ENCODE assay signal across 1 fruit fly cellular context in genomic region chrX:13639998-13640691, dm6.
A peak's percentile ranks its signal among the peaks of the same experiment; 100 is the strongest.
TF ChIP-seq lines count a peak whose summit lies in the region.

No protein-coding gene starts in this region.

TF ChIP-seq in whole organism, embryonic, 481 proteins besides CTCF, POLR2A, EP300 and RAD21 (continued from another document and continues in another):
- TF ChIP-seq otp (GFP tag; IDR thresholded peaks at IDR 0.05; lab: Robert Waterston, UW) (peak; percentile 99), CG10654 (GFP tag; optimal IDR thresholded peaks at IDR 0.05; lab: Kevin White, UChicago) (peak; percentile 99), CG7928 (GFP tag; optimal IDR thresholded peaks at IDR 0.05; lab: Kevin White, UChicago) (peak; percentile 82), CG12071 (GFP tag; optimal IDR thresholded peaks at IDR 0.05; lab: Kevin White, UChicago) (peak; percentile 99), CG10147 (GFP tag; optimal IDR thresholded peaks at IDR 0.05; lab: Kevin White, UChicago) (peak; percentile 96), CG11723 (GFP tag; optimal IDR thresholded peaks at IDR 0.05; lab: Kevin White, UChicago) (peak; percentile 97), kay (GFP tag; optimal IDR thresholded peaks at IDR 0.05; lab: Kevin White, UChicago) (peak; percentile 97), Hmr (GFP tag; optimal IDR thresholded peaks at IDR 0.05; lab: Kevin White, UChicago) (peak; percentile 99), ci (GFP tag; IDR thresholded peaks at IDR 0.05; lab: Robert Waterston, UW) (peak; percentile 99), crp (GFP tag; optimal IDR thresholded peaks at IDR 0.05; lab: Kevin White, UChicago) (peak in 1 of 2 experiments; percentile 72), CG14014 (GFP tag; IDR thresholded peaks at IDR 0.05; lab: Robert Waterston, UW) (peak; percentile 99), CG6791 (GFP tag; IDR thresholded peaks at IDR 0.05; lab: Robert Waterston, UW; ENCODE audit: partially characterized antibody) (peak; percentile 75), CG7556 (GFP tag; optimal IDR thresholded peaks at IDR 0.05; lab: Kevin White, UChicago) (peak; percentile 98), CG1529 (GFP tag; optimal IDR thresholded peaks at IDR 0.05; lab: Kevin White, UChicago) (peak; percentile 98), Ets65A (GFP tag; lab: Kevin White, UChicago) (peak; percentile 100), vnd (GFP tag; IDR thresholded peaks at IDR 0.05; lab: Robert Waterston, UW; ENCODE audit: partially characterized antibody) (peak; percentile 44; the same call in 1 of the 3 replicates), ind (GFP tag; optimal IDR thresholded peaks at IDR 0.05; lab: Kevin White, UChicago) (peak; percentile 99), gt (GFP tag; IDR thresholded peaks at IDR 0.05; lab: Robert Waterston, UW) (peak; percentile 96), CG1602 (GFP tag; optimal IDR thresholded peaks at IDR 0.05; lab: Kevin White, UChicago) (peak; percentile 98), mld (GFP tag; IDR thresholded peaks at IDR 0.05; lab: Robert Waterston, UW; ENCODE audit: partially characterized antibody) (peak; percentile 73; the same call in 2 of the 3 replicates), NfI (GFP tag; optimal IDR thresholded peaks at IDR 0.05; lab: Kevin White, UChicago) (peak; percentile 99), CG9817 (tag; optimal IDR thresholded peaks at IDR 0.05; lab: Kevin White, UChicago) (peak; percentile 98), tap (tag; optimal IDR thresholded peaks at IDR 0.05; lab: Kevin White, UChicago) (peak; percentile 99), CG17829 (tag; optimal IDR thresholded peaks at IDR 0.05; lab: Kevin White, UChicago) (peak; percentile 99), CG11504 (tag; optimal IDR thresholded peaks at IDR 0.05; lab: Kevin White, UChicago) (peak; percentile 98), Kr (GFP tag; optimal IDR thresholded peaks at IDR 0.05; lab: Kevin White, UChicago) (peak; percentile 49), Hr39 (optimal IDR thresholded peaks at IDR 0.05; lab: Kevin White, UChicago) (no peak), CG12744 (GFP tag; optimal IDR thresholded peaks at IDR 0.05; lab: Kevin White, UChicago) (peak; percentile 98), CG13123 (GFP tag; optimal IDR thresholded peaks at IDR 0.05; lab: Kevin White, UChicago) (peak; percentile 97), CG4707 (GFP tag; optimal IDR thresholded peaks at IDR 0.05; lab: Kevin White, UChicago) (peak; percentile 98), wor (GFP tag; IDR thresholded peaks at IDR 0.05; lab: Robert Waterston, UW) (peak; percentile 98), oc (tag; optimal IDR thresholded peaks at IDR 0.05; lab: Kevin White, UChicago) (peak; percentile 99), crc (GFP tag; optimal IDR thresholded peaks at IDR 0.05; lab: Kevin White, UChicago) (peak; percentile 98), CG9215 (GFP tag; IDR thresholded peaks at IDR 0.05; lab: Robert Waterston, UW) (peak; percentile 97), gfzf (GFP tag; optimal IDR thresholded peaks at IDR 0.05; lab: Kevin White, UChicago) (peak; percentile 26), Dip2 (GFP tag; IDR thresholded peaks at IDR 0.05; lab: Robert Waterston, UW) (peak; percentile 74; the same call in 1 of the 2 replicates), CG18476 (GFP tag; optimal IDR thresholded peaks at IDR 0.05; lab: Kevin White, UChicago) (peak; percentile 98), lbe (GFP tag; optimal IDR thresholded peaks at IDR 0.05; lab: Kevin White, UChicago) (peak; percentile 84), CG12236 (GFP tag; optimal IDR thresholded peaks at IDR 0.05; lab: Kevin White, UChicago) (peak; percentile 99), CG34376 (GFP tag; optimal IDR thresholded peaks at IDR 0.05; lab: Kevin White, UChicago) (peak; percentile 98), Usf (GFP tag; optimal IDR thresholded peaks at IDR 0.05; lab: Kevin White, UChicago) (peak; percentile 95), PHDP (tag; optimal IDR thresholded peaks at IDR 0.05; lab: Kevin White, UChicago) (peak; percentile 99), inv (GFP tag; IDR thresholded peaks at IDR 0.05; lab: Robert Waterston, UW; ENCODE audit: partially characterized antibody) (peak; percentile 58), lov (optimal IDR thresholded peaks at IDR 0.05; lab: Kevin White, UChicago) (no peak), lov (GFP tag; IDR thresholded peaks at IDR 0.05; lab: Robert Waterston, UW) (peak; percentile 99), dimm (GFP tag; IDR thresholded peaks at IDR 0.05; lab: Robert Waterston, UW) (peak; percentile 97), B-H2 (GFP tag; optimal IDR thresholded peaks at IDR 0.05; lab: Kevin White, UChicago) (peak; percentile 93), nerfin-1 (tag; optimal IDR thresholded peaks at IDR 0.05; lab: Kevin White, UChicago) (peak; percentile 96), CG17912 (GFP tag; optimal IDR thresholded peaks at IDR 0.05; lab: Kevin White, UChicago) (peak; percentile 92), tna (GFP tag; IDR thresholded peaks at IDR 0.05; lab: Robert Waterston, UW; ENCODE audit: partially characterized antibody) (peak; percentile 81), MTF-1 (GFP tag; optimal IDR thresholded peaks at IDR 0.05; lab: Kevin White, UChicago; ENCODE audit: borderline replicate concordance) (peak; percentile 97), en (GFP tag; optimal IDR thresholded peaks at IDR 0.05; lab: Kevin White, UChicago) (peak; percentile 98), sr (GFP tag; IDR thresholded peaks at IDR 0.05; lab: Robert Waterston, UW) (peak; percentile 95), dysf (GFP tag; IDR thresholded peaks at IDR 0.05; lab: Robert Waterston, UW) (peak; percentile 99), dmrt11E (tag; optimal IDR thresholded peaks at IDR 0.05; lab: Kevin White, UChicago) (peak; percentile 93), zf30C (GFP tag; optimal IDR thresholded peaks at IDR 0.05; lab: Kevin White, UChicago) (no peak), CG11560 (tag; IDR thresholded peaks at IDR 0.05; lab: Robert Waterston, UW) (peak; percentile 93), C15 (GFP tag; IDR thresholded peaks at IDR 0.05; lab: Robert Waterston, UW) (peak; percentile 98), CG5245 (GFP tag; optimal IDR thresholded peaks at IDR 0.05; lab: Kevin White, UChicago) (peak; percentile 98), CG4820 (GFP tag; optimal IDR thresholded peaks at IDR 0.05; lab: Kevin White, UChicago) (peak; percentile 98), CG2678 (tag; optimal IDR thresholded peaks at IDR 0.05; lab: Kevin White, UChicago) (peak; percentile 99), CG4854 (GFP tag; optimal IDR thresholded peaks at IDR 0.05; lab: Kevin White, UChicago) (peak; percentile 97), unc-4 (GFP tag; IDR thresholded peaks at IDR 0.05; lab: Robert Waterston, UW; ENCODE audit: partially characterized antibody) (0 out of 2 replicates have a peak, but pooled peaks have one; percentile 35), CHES-1-like (GFP tag; optimal IDR thresholded peaks at IDR 0.05; lab: Kevin White, UChicago) (peak; percentile 99), CG6765 (GFP tag; optimal IDR thresholded peaks at IDR 0.05; lab: Kevin White, UChicago) (peak; percentile 96), sens (GFP tag; lab: Kevin White, UChicago) (peak; percentile 100), dan (GFP tag; IDR thresholded peaks at IDR 0.05; lab: Robert Waterston, UW) (peak; percentile 92), CG10462 (GFP tag; optimal IDR thresholded peaks at IDR 0.05; lab: Kevin White, UChicago) (peak; percentile 98), CG34224 (GFP tag; IDR thresholded peaks at IDR 0.05; lab: Robert Waterston, UW; ENCODE audit: partially characterized antibody) (peak; percentile 46; the same call in 1 of the 3 replicates), Xrp1 (GFP tag; IDR thresholded peaks at IDR 0.05; lab: Robert Waterston, UW) (peak; percentile 99), Elba2 (GFP tag; optimal IDR thresholded peaks at IDR 0.05; lab: Kevin White, UChicago) (peak; percentile 82), ash1 (GFP tag; optimal IDR thresholded peaks at IDR 0.05; lab: Kevin White, UChicago) (peak; percentile 89), fd64A (GFP tag; optimal IDR thresholded peaks at IDR 0.05; lab: Kevin White, UChicago) (peak; percentile 98), pfk (GFP tag; optimal IDR thresholded peaks at IDR 0.05; lab: Kevin White, UChicago) (peak; percentile 56), Hr51 (GFP tag; optimal IDR thresholded peaks at IDR 0.05; lab: Kevin White, UChicago) (peak; percentile 98 to 99), CG17385 (GFP tag; optimal IDR thresholded peaks at IDR 0.05; lab: Kevin White, UChicago) (peak; percentile 98), run (tag; optimal IDR thresholded peaks at IDR 0.05; lab: Kevin White, UChicago) (peak; percentile 99), Vsx1 (GFP tag; optimal IDR thresholded peaks at IDR 0.05; lab: Kevin White, UChicago) (peak; percentile 97), CG1832 (GFP tag; optimal IDR thresholded peaks at IDR 0.05; lab: Kevin White, UChicago) (no peak), HLHmδ (GFP tag; optimal IDR thresholded peaks at IDR 0.05; lab: Kevin White, UChicago) (no peak), Max (GFP tag; optimal IDR thresholded peaks at IDR 0.05; lab: Kevin White, UChicago) (peak; percentile 98), CG15073 (GFP tag; optimal IDR thresholded peaks at IDR 0.05; lab: Kevin White, UChicago) (peak; percentile 87), CG3726 (GFP tag; IDR thresholded peaks at IDR 0.05; lab: Robert Waterston, UW) (peak; percentile 98), zen (tag; optimal IDR thresholded peaks at IDR 0.05; lab: Kevin White, UChicago) (peak; percentile 95), Hey (tag; optimal IDR thresholded peaks at IDR 0.05; lab: Kevin White, UChicago) (peak; percentile 89), pros (GFP tag; optimal IDR thresholded peaks at IDR 0.05; lab: Kevin White, UChicago) (peak; percentile 66), esg (GFP tag; conservative IDR thresholded peaks at IDR 0.05; lab: Robert Waterston, UW) (peak; percentile 98), luna (GFP tag; optimal IDR thresholded peaks at IDR 0.05; lab: Kevin White, UChicago) (peak; percentile 96), Deaf1 (tag; optimal IDR thresholded peaks at IDR 0.05; lab: Kevin White, UChicago) (peak; percentile 99), CG17359 (tag; optimal IDR thresholded peaks at IDR 0.05; lab: Kevin White, UChicago) (peak; percentile 99), CG18764 (GFP tag; optimal IDR thresholded peaks at IDR 0.05; lab: Kevin White, UChicago) (peak; percentile 98), Camta (GFP tag; optimal IDR thresholded peaks at IDR 0.05; lab: Kevin White, UChicago) (peak; percentile 99), HLH4C (GFP tag; IDR thresholded peaks at IDR 0.05; lab: Robert Waterston, UW; ENCODE audit: partially characterized antibody) (peak; percentile 66), CG16815 (GFP tag; optimal IDR thresholded peaks at IDR 0.05; lab: Kevin White, UChicago) (peak; percentile 94), CG9437 (GFP tag; optimal IDR thresholded peaks at IDR 0.05; lab: Kevin White, UChicago) (peak; percentile 93), ab (GFP tag; optimal IDR thresholded peaks at IDR 0.05; lab: Kevin White, UChicago) (peak; percentile 95), Nf-YC (tag; optimal IDR thresholded peaks at IDR 0.05; lab: Kevin White, UChicago) (peak; percentile 97), CG16813 (GFP tag; IDR thresholded peaks at IDR 0.05; lab: Robert Waterston, UW; ENCODE audit: partially characterized antibody) (peak; percentile 60), BEAF-32 (GFP tag; optimal IDR thresholded peaks at IDR 0.05; lab: Kevin White, UChicago) (peak; percentile 5), sim (GFP tag; IDR thresholded peaks at IDR 0.05; lab: Robert Waterston, UW) (peak; percentile 98), wdn (GFP tag; IDR thresholded peaks at IDR 0.05; lab: Robert Waterston, UW) (peak; percentile 98), CG3407 (GFP tag; optimal IDR thresholded peaks at IDR 0.05; lab: Kevin White, UChicago) (peak; percentile 98), org-1 (GFP tag; optimal IDR thresholded peaks at IDR 0.05; lab: Kevin White, UChicago) (peak; percentile 99), CG31441 (GFP tag; IDR thresholded peaks at IDR 0.05; lab: Robert Waterston, UW) (peak; percentile 93), CG8388 (GFP tag; optimal IDR thresholded peaks at IDR 0.05; lab: Kevin White, UChicago) (peak; percentile 97), Sry-δ (GFP tag; optimal IDR thresholded peaks at IDR 0.05; lab: Kevin White, UChicago) (peak; percentile 77), croc (GFP tag; conservative IDR thresholded peaks at IDR 0.05; lab: Robert Waterston, UW) (peak; percentile 97), sqz (GFP tag; optimal IDR thresholded peaks at IDR 0.05; lab: Kevin White, UChicago) (peak; percentile 94), Awh (GFP tag; IDR thresholded peaks at IDR 0.05; lab: Robert Waterston, UW) (peak; percentile 99), Oli (tag; optimal IDR thresholded peaks at IDR 0.05; lab: Kevin White, UChicago) (peak; percentile 99), seq (GFP tag; IDR thresholded peaks at IDR 0.05; lab: Robert Waterston, UW) (peak; percentile 99), Rfx (GFP tag; IDR thresholded peaks at IDR 0.05; lab: Robert Waterston, UW) (peak; percentile 99), CG8924 (tag; optimal IDR thresholded peaks at IDR 0.05; lab: Kevin White, UChicago) (peak; percentile 99), exex (tag; optimal IDR thresholded peaks at IDR 0.05; lab: Kevin White, UChicago) (peak; percentile 96), CoRest (tag; optimal IDR thresholded peaks at IDR 0.05; lab: Kevin White, UChicago) (peak; percentile 98), toy (GFP tag; IDR thresholded peaks at IDR 0.05; lab: Robert Waterston, UW) (peak; percentile 96), pnt (GFP tag; optimal IDR thresholded peaks at IDR 0.05; lab: Kevin White, UChicago) (peak; percentile 99), CG9609 (GFP tag; optimal IDR thresholded peaks at IDR 0.05; lab: Kevin White, UChicago) (peak; percentile 99), CG10267 (tag; optimal IDR thresholded peaks at IDR 0.05; lab: Kevin White, UChicago) (peak; percentile 95), CG5180 (GFP tag; optimal IDR thresholded peaks at IDR 0.05; lab: Kevin White, UChicago) (peak; percentile 93), gro (GFP tag; optimal IDR thresholded peaks at IDR 0.05; lab: Kevin White, UChicago) (peak; percentile 99), fu2 (GFP tag; optimal IDR thresholded peaks at IDR 0.05; lab: Kevin White, UChicago) (peak; percentile 97), tll (GFP tag; optimal IDR thresholded peaks at IDR 0.05; lab: Kevin White, UChicago) (peak in 1 of 2 experiments; percentile 39), CG18619 (GFP tag; optimal IDR thresholded peaks at IDR 0.05; lab: Kevin White, UChicago) (peak; percentile 97), ase (GFP tag; IDR thresholded peaks at IDR 0.05; lab: Robert Waterston, UW) (peak; percentile 99), az2 (GFP tag; optimal IDR thresholded peaks at IDR 0.05; lab: Kevin White, UChicago) (peak; percentile 99), CG4424 (GFP tag; optimal IDR thresholded peaks at IDR 0.05; lab: Kevin White, UChicago) (peak; percentile 99), Eip74EF (GFP tag; optimal IDR thresholded peaks at IDR 0.05; lab: Kevin White, UChicago) (peak in 1 of 2 experiments; percentile 98), Asciz (GFP tag; optimal IDR thresholded peaks at IDR 0.05; lab: Kevin White, UChicago) (peak; percentile 99)
